Worm (Caenorhabditis elegans): ENCODE results near the gene cup-5.

cup-5 gene

ce11 chrIII:7584131-7584646 is at the start of gene cup-5:
TSS of gene cup-5 (plus strand) at chrIII:7584181.
- TF ChIP-seq pha-4 (GFP tag; IDR thresholded peaks at IDR 0.05) (no peak), pha-4 (tag; optimal IDR thresholded peaks at IDR 0.05) (peak; percentile 52), dpl-1 (GFP tag; optimal IDR thresholded peaks at IDR 0.05) (peak; percentile 48), lin-38 (GFP tag; IDR thresholded peaks at IDR 0.05) (no peak), mes-2 (tag; optimal IDR thresholded peaks at IDR 0.05; ENCODE audit: poor library complexity, severe bottlenecking) (peak; percentile 77), nhr-102 (tag; optimal IDR thresholded peaks at IDR 0.05) (no peak), gei-8 (GFP tag; optimal IDR thresholded peaks at IDR 0.05) (no peak), ces-1 (GFP tag; optimal IDR thresholded peaks at IDR 0.05) (no peak), nhr-41 (GFP tag; IDR thresholded peaks at IDR 0.05) (no peak), lsy-2 (tag; optimal IDR thresholded peaks at IDR 0.05) (no peak), dve-1 (tag; optimal IDR thresholded peaks at IDR 0.05; ENCODE audit: insufficient read depth) (no peak), lir-3 (tag; optimal IDR thresholded peaks at IDR 0.05) (no peak), ceh-82 (tag; optimal IDR thresholded peaks at IDR 0.05) (no peak), R02D3.7 (tag; optimal IDR thresholded peaks at IDR 0.05) (peak; percentile 79), skn-1 (tag; optimal IDR thresholded peaks at IDR 0.05) (no peak), T20F7.1 (GFP tag; optimal IDR thresholded peaks at IDR 0.05) (peak; percentile 11)

ce11 chrIII:7534648-7535047 is 49.3 kb upstream of the cup-5 start:
- TF ChIP-seq snpc-4 (tag; optimal IDR thresholded peaks at IDR 0.05) (no peak), mep-1 (tag; optimal IDR thresholded peaks at IDR 0.05) (peak; percentile 10), zip-11 (GFP tag; IDR thresholded peaks at IDR 0.05) (no peak), ceh-44 (GFP tag; IDR thresholded peaks at IDR 0.05) (no peak), ztf-11 (tag; optimal IDR thresholded peaks at IDR 0.05) (no peak), saeg-2 (GFP tag; IDR thresholded peaks at IDR 0.05) (no peak), duxl-1 (tag; optimal IDR thresholded peaks at IDR 0.05; ENCODE audit: poor library complexity) (peak; percentile 56), fkh-10 (GFP tag; optimal IDR thresholded peaks at IDR 0.05) (no peak), ceh-20 (GFP tag; IDR thresholded peaks at IDR 0.05) (peak; percentile 51; the same call in 1 of the 2 replicates), nhr-10 (tag; optimal IDR thresholded peaks at IDR 0.05) (no peak), T26A8.4 (GFP tag; IDR thresholded peaks at IDR 0.05) (no peak), nhr-111 (GFP tag; optimal IDR thresholded peaks at IDR 0.05) (no peak), set-16 (GFP tag; IDR thresholded peaks at IDR 0.05) (no peak), tra-1 (GFP tag; IDR thresholded peaks at IDR 0.05) (peak; percentile 60; the same call in 1 of the 2 replicates), mxl-3 (GFP tag; optimal IDR thresholded peaks at IDR 0.05) (peak; percentile 11), lsy-2 (tag; optimal IDR thresholded peaks at IDR 0.05) (peak in 1 of 2 experiments; percentile 76), zfp-2 (tag; optimal IDR thresholded peaks at IDR 0.05) (no peak), F10B5.3 (tag; optimal IDR thresholded peaks at IDR 0.05) (no peak), unc-62 (GFP tag; optimal IDR thresholded peaks at IDR 0.05 in 1 of 2) (peak in 1 of 2 experiments; percentile 100), unc-62 (tag; optimal IDR thresholded peaks at IDR 0.05) (no peak), ceh-82 (tag; optimal IDR thresholded peaks at IDR 0.05) (no peak), aha-1 (tag) (peak; percentile 30)

ce11 chrIII:7535347-7535746 is 48.6 kb upstream of the cup-5 start:
- no peak for TF ChIP-seq ceh-32 (tag; optimal IDR thresholded peaks at IDR 0.05; ENCODE audit: poor library complexity)
- TF ChIP-seq lin-29 (GFP tag; IDR thresholded peaks at IDR 0.05): no peak
- no peak for TF ChIP-seq T26A8.4 (GFP tag; IDR thresholded peaks at IDR 0.05)
- no peak for TF ChIP-seq mdl-1 (tag; optimal IDR thresholded peaks at IDR 0.05)
- no peak for TF ChIP-seq mxl-3 (GFP tag; optimal IDR thresholded peaks at IDR 0.05)
- TF ChIP-seq skn-1 (tag; optimal IDR thresholded peaks at IDR 0.05): no peak
- TF ChIP-seq mxl-2 (GFP tag; conservative IDR thresholded peaks at IDR 0.05): no peak
- no peak for TF ChIP-seq nhr-77 (tag; optimal IDR thresholded peaks at IDR 0.05)
- TF ChIP-seq unc-39 (tag; optimal IDR thresholded peaks at IDR 0.05): no peak
- no peak for TF ChIP-seq Y75B8A.6 (GFP tag; IDR thresholded peaks at IDR 0.05)
- no peak for TF ChIP-seq F26F4.8 (GFP tag; conservative IDR thresholded peaks at IDR 0.05)
